Worm (Caenorhabditis elegans): ENCODE results near the gene Y59H11AM.4.

Gene Y59H11AM.4

DNA sequence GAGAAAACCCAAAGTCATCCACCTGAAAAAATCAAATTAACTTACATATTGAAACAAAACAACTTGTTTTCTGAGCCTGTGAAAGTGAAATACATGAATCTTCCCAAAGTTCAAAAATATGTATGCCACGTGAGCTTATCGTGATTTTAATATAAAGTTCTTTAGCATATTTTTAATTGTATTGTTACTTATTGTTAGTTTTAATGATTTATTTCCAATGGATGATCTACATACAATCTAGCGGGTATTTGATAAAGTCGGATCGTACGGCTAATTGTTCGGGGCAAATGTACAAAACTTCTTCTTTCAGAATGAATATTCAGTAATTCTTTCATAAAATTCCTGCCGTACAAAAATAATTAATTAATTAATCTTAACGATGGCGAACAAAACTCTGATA lies at the start of gene Y59H11AM.4:
Y59H11AM.4 (minus strand) TSS at position 101 of the 400 bp plus-strand sequence.
- TF ChIP-seq B0310.2 (tag; optimal IDR thresholded peaks at IDR 0.05) = no peak
- TF ChIP-seq hnd-1 (tag; optimal IDR thresholded peaks at IDR 0.05) = no peak
- TF ChIP-seq ama-1 (optimal IDR thresholded peaks at IDR 0.05) = no peak
- TF ChIP-seq ets-7 (tag; optimal IDR thresholded peaks at IDR 0.05) = no peak
- TF ChIP-seq F13C5.2 (tag; optimal IDR thresholded peaks at IDR 0.05) = no peak

DNA sequence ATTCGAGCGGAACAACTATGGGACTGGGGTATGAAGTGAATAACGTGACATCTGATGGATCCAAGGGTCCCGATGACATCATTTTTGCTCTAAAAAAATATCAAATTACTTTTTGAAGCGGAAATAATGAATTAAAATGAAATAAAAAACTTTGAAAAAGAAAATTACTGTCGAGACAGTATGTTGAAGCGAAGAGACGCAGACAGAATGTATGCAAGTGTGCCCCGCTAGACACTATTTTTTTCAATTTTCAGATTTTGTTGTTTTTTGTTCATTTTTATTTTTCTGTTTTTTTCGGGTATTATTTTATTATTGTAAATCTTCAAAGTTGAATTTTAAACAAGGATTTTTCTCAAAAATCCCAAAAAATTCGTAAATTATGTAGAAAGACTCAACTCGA lies 48.5 kb upstream of the Y59H11AM.4 start, which contains the start of gene F42A9.8:
F42A9.8 (minus strand) TSS at position 88 of the 400 bp plus-strand sequence.
- TF ChIP-seq F13C5.2 (tag; optimal IDR thresholded peaks at IDR 0.05) = no peak
- TF ChIP-seq aly-1 (tag; optimal IDR thresholded peaks at IDR 0.05) = no peak
- TF ChIP-seq hmg-4 (GFP tag; optimal IDR thresholded peaks at IDR 0.05) = no peak
- TF ChIP-seq pes-1 (GFP tag; IDR thresholded peaks at IDR 0.05) = no peak
- no peak for TF ChIP-seq tbx-37 (GFP tag; conservative IDR thresholded peaks at IDR 0.05)
- no peak for TF ChIP-seq hmbx-1 (tag; optimal IDR thresholded peaks at IDR 0.05)
- no peak for TF ChIP-seq B0310.2 (tag; optimal IDR thresholded peaks at IDR 0.05)

DNA sequence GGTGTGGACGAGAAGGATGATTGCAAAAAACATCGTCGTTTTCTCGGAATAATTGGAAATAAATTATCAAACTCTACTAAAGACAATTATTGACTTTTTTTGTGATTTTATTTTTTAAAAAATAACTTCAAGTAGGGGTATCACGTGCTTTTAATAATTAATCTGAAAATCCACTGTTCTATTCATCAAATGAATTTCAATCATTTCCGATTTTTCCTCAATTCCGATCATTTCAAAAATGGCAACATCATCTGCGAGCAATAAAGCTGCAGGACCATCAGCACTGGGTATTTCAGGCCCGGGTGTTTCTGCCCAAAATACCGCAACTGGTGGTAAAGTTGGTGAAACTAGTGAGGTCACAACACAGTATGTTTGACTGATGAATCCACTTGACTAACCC lies 46.9 kb upstream of the Y59H11AM.4 start, which contains the start of the genes F42A9.7 and F42A9.3:
F42A9.7 (minus strand) TSS at position 101 of the 400 bp plus-strand sequence.
F42A9.3 (plus strand) TSS at position 214 of the 400 bp plus-strand sequence.
- TF ChIP-seq ceh-36 (tag; optimal IDR thresholded peaks at IDR 0.05) (no peak), tbx-37 (GFP tag; conservative IDR thresholded peaks at IDR 0.05) (no peak), hmbx-1 (tag; optimal IDR thresholded peaks at IDR 0.05) (no peak), ets-7 (tag; optimal IDR thresholded peaks at IDR 0.05) (no peak), pes-1 (GFP tag; IDR thresholded peaks at IDR 0.05) (no peak), tbx-11 (GFP tag; IDR thresholded peaks at IDR 0.05) (no peak), hnd-1 (tag; optimal IDR thresholded peaks at IDR 0.05) (no peak), flt-1 (GFP tag; IDR thresholded peaks at IDR 0.05) (no peak), ama-1 (optimal IDR thresholded peaks at IDR 0.05) (no peak), tra-4 (tag; optimal IDR thresholded peaks at IDR 0.05) (no peak), F13C5.2 (tag; optimal IDR thresholded peaks at IDR 0.05) (no peak), sea-1 (GFP tag; conservative IDR thresholded peaks at IDR 0.05) (no peak)

DNA sequence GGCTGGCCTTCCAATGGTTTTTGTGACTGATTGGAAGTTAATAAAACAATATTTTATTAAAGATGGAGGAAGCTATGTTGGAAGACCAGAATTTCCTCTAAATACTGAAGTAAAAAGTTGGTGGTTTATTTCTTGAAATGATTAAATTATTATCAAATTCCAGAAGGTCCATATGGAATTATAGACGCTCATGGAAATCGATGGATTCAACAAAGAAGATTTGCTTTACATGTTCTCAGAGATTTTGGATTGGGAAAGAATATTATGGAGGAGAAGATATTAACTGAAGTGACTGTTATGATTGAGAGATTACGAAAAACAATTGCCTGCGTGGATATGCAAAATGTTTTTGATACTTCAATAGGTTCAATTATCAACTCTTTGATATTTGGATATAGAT lies 45.2 kb upstream of the Y59H11AM.4 start:
- TF ChIP-seq ama-1 (optimal IDR thresholded peaks at IDR 0.05) (no peak), flt-1 (GFP tag; IDR thresholded peaks at IDR 0.05) (no peak), sea-1 (GFP tag; conservative IDR thresholded peaks at IDR 0.05) (no peak)

DNA sequence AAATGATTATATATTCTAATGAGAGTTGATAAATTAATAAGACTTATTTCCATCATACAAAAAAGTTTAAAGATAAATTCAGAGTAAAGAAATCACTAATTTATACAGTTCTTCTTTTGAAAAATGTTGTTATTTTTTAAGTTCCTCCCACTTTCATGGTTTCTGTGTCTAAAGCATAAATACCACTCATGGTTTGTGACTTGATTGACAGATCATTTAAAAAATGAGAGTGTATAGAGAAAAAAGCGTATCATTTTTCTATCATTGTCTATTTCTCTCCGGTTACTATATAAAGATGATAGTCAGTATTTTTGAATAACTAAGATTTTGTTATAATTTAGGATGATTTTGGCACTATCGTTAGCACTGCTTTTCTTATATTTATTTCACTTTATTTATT lies 44.5 kb upstream of the Y59H11AM.4 start, which contains the start of gene cyp-33E3:
cyp-33E3 (plus strand) TSS at position 316 of the 400 bp plus-strand sequence.
- TF ChIP-seq tbx-37 (GFP tag; conservative IDR thresholded peaks at IDR 0.05) = no peak

DNA sequence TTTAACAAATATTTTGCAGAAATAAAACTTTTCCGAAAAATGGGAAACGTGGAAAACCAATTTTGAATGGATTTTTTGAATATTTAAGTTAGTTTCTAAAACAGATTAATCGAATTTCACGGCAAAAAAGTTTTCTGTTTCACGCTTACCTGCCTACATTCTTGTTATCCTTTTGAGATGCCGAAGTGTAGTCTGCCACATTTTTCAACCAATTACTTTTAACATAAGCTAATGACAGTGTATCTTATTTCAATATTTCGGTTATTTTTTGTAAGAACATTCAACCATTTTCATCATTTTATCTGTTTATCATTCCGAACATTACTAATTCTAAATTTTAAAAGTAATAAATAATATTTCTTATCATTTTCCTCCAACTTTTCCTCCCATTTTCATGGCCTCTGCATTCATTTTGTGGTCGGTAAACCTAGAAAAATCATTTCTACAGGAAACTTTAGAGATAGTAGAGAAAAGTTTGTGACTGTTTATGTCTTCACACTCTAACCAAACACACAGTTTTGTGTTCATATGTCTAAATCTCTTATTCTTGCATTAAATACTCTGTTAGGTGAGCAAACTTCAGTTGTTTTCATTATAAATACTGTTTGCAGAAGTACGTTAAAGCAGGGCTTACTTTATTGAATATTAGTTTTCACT lies 41.9 kb upstream of the Y59H11AM.4 start, which contains the start of the genes F42A9.17 and cyp-33E2:
F42A9.17 (minus strand) TSS at position 51 of the 657 bp plus-strand sequence.
cyp-33E2 (plus strand) TSS at position 449 of the 657 bp plus-strand sequence.
- TF ChIP-seq ets-7 (tag; optimal IDR thresholded peaks at IDR 0.05) (no peak), tbx-11 (GFP tag; IDR thresholded peaks at IDR 0.05) (no peak), tbx-37 (GFP tag; conservative IDR thresholded peaks at IDR 0.05) (no peak), B0310.2 (tag; optimal IDR thresholded peaks at IDR 0.05) (no peak), F13C5.2 (tag; optimal IDR thresholded peaks at IDR 0.05) (no peak), flt-1 (GFP tag; IDR thresholded peaks at IDR 0.05) (no peak), hmg-4 (GFP tag; optimal IDR thresholded peaks at IDR 0.05) (no peak), ceh-13 (GFP tag; optimal IDR thresholded peaks at IDR 0.05) (no peak), scrt-1 (GFP tag; IDR thresholded peaks at IDR 0.05) (no peak)

DNA sequence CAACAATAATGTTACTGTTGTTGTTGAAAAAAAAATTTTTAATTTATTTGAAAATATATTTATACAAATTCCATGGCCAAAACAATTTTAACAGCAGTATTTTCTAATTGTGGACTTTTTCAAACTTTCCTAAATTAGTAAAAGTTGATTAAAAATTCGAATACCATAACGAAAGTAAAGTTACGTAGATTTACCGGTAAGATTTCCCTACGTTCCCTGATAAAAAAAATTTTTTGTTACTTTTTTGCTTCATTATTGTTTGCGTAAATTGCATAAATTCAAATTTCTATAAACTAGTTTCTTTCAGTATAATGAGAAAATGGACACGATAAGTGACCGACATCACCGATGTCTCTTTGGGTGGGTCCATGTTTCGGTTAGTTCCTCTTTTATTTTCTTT lies 38.8 kb upstream of the Y59H11AM.4 start, which contains the start of gene F42A9.6:
F42A9.6 (plus strand) TSS at position 301 of the 400 bp plus-strand sequence.
- no peak for TF ChIP-seq hnd-1 (tag; optimal IDR thresholded peaks at IDR 0.05)
- TF ChIP-seq tbx-37 (GFP tag; conservative IDR thresholded peaks at IDR 0.05) = no peak
- no peak for TF ChIP-seq hmbx-1 (tag; optimal IDR thresholded peaks at IDR 0.05)
- TF ChIP-seq ets-7 (tag; optimal IDR thresholded peaks at IDR 0.05) = no peak

DNA sequence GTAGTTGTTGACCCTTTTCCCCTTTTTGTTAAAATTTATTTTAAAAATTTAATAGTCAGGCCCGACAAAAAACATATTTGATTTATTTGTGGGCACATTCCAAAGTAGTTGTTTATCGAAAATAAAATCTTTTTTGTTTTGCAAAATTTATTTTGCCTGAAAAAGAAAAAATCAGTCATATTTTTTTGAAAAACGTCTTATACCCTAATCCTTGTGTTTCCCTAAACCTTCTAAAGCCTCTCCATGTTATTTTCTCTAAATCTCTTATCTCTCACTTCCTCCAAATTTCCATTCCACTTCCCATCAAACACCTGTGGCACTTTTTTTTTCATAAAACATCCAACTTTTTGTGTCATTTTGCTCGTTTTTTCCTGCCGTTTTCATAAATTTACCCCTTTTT lies 38.1 kb upstream of the Y59H11AM.4 start:
- TF ChIP-seq pes-1 (GFP tag; IDR thresholded peaks at IDR 0.05) = no peak
- TF ChIP-seq tbx-11 (GFP tag; IDR thresholded peaks at IDR 0.05) = no peak
- no peak for TF ChIP-seq hmbx-1 (tag; optimal IDR thresholded peaks at IDR 0.05)
- TF ChIP-seq ceh-13 (GFP tag; optimal IDR thresholded peaks at IDR 0.05) = no peak
- TF ChIP-seq ama-1 (optimal IDR thresholded peaks at IDR 0.05) = no peak

DNA sequence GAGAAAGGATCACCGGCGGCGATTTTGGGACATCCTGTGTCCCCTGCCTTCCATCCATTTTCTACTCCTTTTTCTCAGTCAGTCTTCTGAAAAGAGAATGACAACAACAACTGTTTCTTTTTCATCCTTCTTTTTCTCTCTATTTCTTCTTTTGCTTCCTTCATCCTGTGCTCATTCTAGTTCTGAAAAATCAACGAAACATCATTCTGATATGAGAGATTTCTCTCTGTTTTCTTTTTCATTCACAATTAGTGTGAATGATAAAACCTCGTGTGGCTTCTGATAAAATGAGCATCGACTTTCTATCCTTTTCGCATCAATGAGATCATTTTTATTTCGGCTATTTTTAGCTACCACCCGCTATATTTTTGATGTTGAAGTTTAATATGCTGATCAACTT lies 35.1 kb upstream of the Y59H11AM.4 start:
- TF ChIP-seq tbx-11 (GFP tag; IDR thresholded peaks at IDR 0.05) (no peak), ceh-13 (GFP tag; optimal IDR thresholded peaks at IDR 0.05) (no peak), tbx-37 (GFP tag; conservative IDR thresholded peaks at IDR 0.05) (no peak), F13C5.2 (tag; optimal IDR thresholded peaks at IDR 0.05) (no peak), B0310.2 (tag; optimal IDR thresholded peaks at IDR 0.05) (no peak), hmbx-1 (tag; optimal IDR thresholded peaks at IDR 0.05) (no peak), hmg-4 (GFP tag; optimal IDR thresholded peaks at IDR 0.05) (no peak), ceh-36 (tag; optimal IDR thresholded peaks at IDR 0.05) (no peak), scrt-1 (GFP tag; IDR thresholded peaks at IDR 0.05) (no peak), ama-1 (optimal IDR thresholded peaks at IDR 0.05) (no peak)

Measured in whole organism, early embryonic.